Worm (Caenorhabditis elegans) whole organism, young adult: Measurements from ENCODE around the gene spch-1.

ENCODE experiments used
- B0035.1 ChIP-seq: sonication (generic microtip); optimal IDR thresholded peaks from 2 replicates; lab custom pipeline; 2016; ENCODE audit warnings: missing genetic modification characterization, mild to moderate bottlenecking, missing compliant biosample characterization, missing genotype, missing genetic modification reagents
- C17E4.6 ChIP-seq: fragments of 200-800 bp; sonication (Bioruptor generic); IDR thresholded peaks from 2 replicates; pipeline ENCODE4 v1.3.6; 2022; ENCODE audit warnings: missing genetic modification reagents, missing genetic modification characterization, missing compliant biosample characterization
- D2030.7 ChIP-seq: fragments of 200-800 bp; sonication (Bioruptor generic); IDR thresholded peaks from 2 replicates; pipeline ENCODE4 v1.3.6; 2022; ENCODE audit warnings: missing genetic modification reagents, missing genetic modification characterization, missing compliant biosample characterization
- F22D6.2 ChIP-seq: sonication (generic microtip); optimal IDR thresholded peaks from 2 replicates; lab custom pipeline; 2016; ENCODE audit warnings: mild to moderate bottlenecking, missing genetic modification characterization, missing compliant biosample characterization
- F33H1.4 ChIP-seq: fragments of 200-800 bp; sonication (Bioruptor generic); IDR thresholded peaks from 2 replicates; pipeline ENCODE4 v1.3.6; 2022; ENCODE audit warnings: missing genetic modification reagents, missing genetic modification characterization, missing compliant biosample characterization
- F37B4.10 ChIP-seq: fragments of 200-800 bp; sonication (Bioruptor generic); IDR thresholded peaks from 2 replicates; pipeline ENCODE4 v1.3.6; 2022; ENCODE audit warnings: missing genetic modification characterization, missing compliant biosample characterization
- F39B2.1 ChIP-seq: fragments of 200-800 bp; sonication (Bioruptor generic); IDR thresholded peaks from 2 replicates; pipeline ENCODE4 v1.3.6; 2022; ENCODE audit warnings: missing genetic modification reagents, missing genetic modification characterization, missing compliant biosample characterization
- F49E8.2 ChIP-seq: sonication (generic microtip); optimal IDR thresholded peaks from 3 replicates; lab custom pipeline; 2017; ENCODE audit warnings: missing genetic modification characterization, mild to moderate bottlenecking, missing compliant biosample characterization, antibody characterized with exemption, moderate library complexity; ENCODE audit not compliant: insufficient read depth
- F52B5.7 ChIP-seq: sonication (generic microtip); optimal IDR thresholded peaks from 2 replicates; lab custom pipeline; 2016; ENCODE audit warnings: mild to moderate bottlenecking, missing genetic modification characterization, missing compliant biosample characterization
- T07F8.4 ChIP-seq: sonication (generic microtip); optimal IDR thresholded peaks from 2 replicates; lab custom pipeline; 2016; ENCODE audit warnings: mild to moderate bottlenecking, missing genetic modification characterization, moderate library complexity, missing compliant biosample characterization
- Y53F4B.3 ChIP-seq: fragments of 200-800 bp; sonication (Bioruptor generic); IDR thresholded peaks from 2 replicates; pipeline ENCODE4 v1.3.6; 2022; ENCODE audit warnings: missing genetic modification reagents, missing genetic modification characterization, missing compliant biosample characterization
- ZK185.1 ChIP-seq: sonication (generic microtip); optimal IDR thresholded peaks from 2 replicates; lab custom pipeline; 2016; ENCODE audit warnings: mild to moderate bottlenecking, missing genetic modification characterization, missing compliant biosample characterization; ENCODE audit not compliant: poor library complexity, severe bottlenecking
- ama-1 ChIP-seq, 3 experiments: fragments of 150-350 bp in 1 of 3; sonication (generic microtip) in 2 of 3; optimal IDR thresholded peaks; 2 replicates each; lab custom pipeline; 2014 to 2018; ENCODE audit warnings: missing biosample characterization in 2 of 3, missing genetic modification characterization in 2 of 3, missing genetic modification reagents in 2 of 3
- atf-7 ChIP-seq: sonication (generic microtip); optimal IDR thresholded peaks from 2 replicates; lab custom pipeline; 2017; ENCODE audit warnings: mild to moderate bottlenecking, missing genetic modification characterization, missing compliant biosample characterization
- attf-3 ChIP-seq: fragments of 200-800 bp; sonication (Bioruptor generic); conservative IDR thresholded peaks from 2 replicates; pipeline ENCODE4 v1.3.6; 2022; ENCODE audit warnings: missing genetic modification reagents, missing genetic modification characterization, missing compliant biosample characterization
- attf-6 ChIP-seq: fragments of 200-800 bp; sonication (Bioruptor generic); IDR thresholded peaks from 2 replicates; pipeline ENCODE4 v1.3.6; 2022; ENCODE audit warnings: missing genetic modification reagents, missing genetic modification characterization, missing compliant biosample characterization
- cebp-2 ChIP-seq: fragments of 200-800 bp; sonication (Bioruptor generic); IDR thresholded peaks from 2 replicates; pipeline ENCODE4 v1.3.6; 2022; ENCODE audit warnings: missing genetic modification characterization, missing compliant biosample characterization
- ceh-100 ChIP-seq: fragments of 200-800 bp; sonication (Bioruptor generic); IDR thresholded peaks from 2 replicates; pipeline ENCODE4 v1.3.6; 2022; ENCODE audit warnings: missing genetic modification reagents, missing genetic modification characterization, missing compliant biosample characterization
- ceh-58 ChIP-seq: fragments of 200-800 bp; sonication (Bioruptor generic); IDR thresholded peaks from 2 replicates; pipeline ENCODE4 v1.3.6; 2022; ENCODE audit warnings: missing genetic modification characterization, missing compliant biosample characterization
- ceh-91 ChIP-seq: fragments of 200-800 bp; sonication (Bioruptor generic); IDR thresholded peaks from 2 replicates; pipeline ENCODE4 v1.3.6; 2022; ENCODE audit warnings: missing genetic modification reagents, missing genetic modification characterization, missing compliant biosample characterization
- dox-1 ChIP-seq: fragments of 200-800 bp; sonication (Bioruptor generic); IDR thresholded peaks from 2 replicates; pipeline ENCODE4 v1.3.6; 2022; ENCODE audit warnings: missing genetic modification reagents, missing genetic modification characterization, missing compliant biosample characterization
- egl-18 ChIP-seq: fragments of 200-800 bp; sonication (Bioruptor generic); IDR thresholded peaks from 2 replicates; pipeline ENCODE4 v1.3.6; 2022; ENCODE audit warnings: missing genetic modification reagents, missing genetic modification characterization, missing compliant biosample characterization
- ets-4 ChIP-seq: fragments of 200-800 bp; sonication (Bioruptor generic); optimal IDR thresholded peaks from 2 replicates; lab custom pipeline; 2018; ENCODE audit warnings: mild to moderate bottlenecking, missing genetic modification characterization, missing compliant biosample characterization
- him-1 ChIP-seq: sonication (generic microtip); optimal IDR thresholded peaks from 2 replicates; lab custom pipeline; 2016; ENCODE audit warnings: missing genotype, missing genetic modification reagents, missing genetic modification characterization, missing compliant biosample characterization
- lag-1 ChIP-seq: fragments of 200-800 bp; sonication (Bioruptor generic); IDR thresholded peaks from 2 replicates; pipeline ENCODE4 v1.3.6; 2022; ENCODE audit warnings: missing genetic modification reagents, missing genetic modification characterization, missing compliant biosample characterization
- let-607 ChIP-seq, 2 experiments: fragments of 200-800 bp in 1 of 2; sonication (Bioruptor generic) in 1 of 2; sonication (generic microtip) in 1 of 2; optimal IDR thresholded peaks; 2 replicates each; lab custom pipeline; 2016 to 2018; ENCODE audit warnings: mild to moderate bottlenecking in 2 of 2, missing compliant biosample characterization in 2 of 2, missing genetic modification characterization in 2 of 2, moderate library complexity in 2 of 2, missing genotype in 1 of 2
- lin-54 ChIP-seq: fragments of 200-800 bp; sonication (Bioruptor generic); optimal IDR thresholded peaks from 2 replicates; lab custom pipeline; 2018; ENCODE audit warnings: mild to moderate bottlenecking, missing genetic modification characterization, missing compliant biosample characterization
- lsl-1 ChIP-seq: fragments of 200-800 bp; sonication (Bioruptor generic); optimal IDR thresholded peaks from 2 replicates; lab custom pipeline; 2018; ENCODE audit warnings: mild to moderate bottlenecking, missing genetic modification characterization, moderate library complexity, missing compliant biosample characterization
- madf-6 ChIP-seq: fragments of 200-800 bp; sonication (Bioruptor generic); IDR thresholded peaks from 2 replicates; pipeline ENCODE4 v1.3.6; 2022; ENCODE audit warnings: missing genetic modification reagents, missing genetic modification characterization, missing compliant biosample characterization
- madf-8 ChIP-seq: fragments of 200-800 bp; sonication (Bioruptor generic); conservative IDR thresholded peaks from 2 replicates; pipeline ENCODE4 v1.3.6; 2022; ENCODE audit warnings: missing genetic modification reagents, missing genetic modification characterization, missing compliant biosample characterization
- nhr-80 ChIP-seq: sonication (generic microtip); optimal IDR thresholded peaks from 2 replicates; lab custom pipeline; 2016; ENCODE audit warnings: missing genetic modification characterization, missing compliant biosample characterization
- pbrm-1 ChIP-seq: fragments of 200-800 bp; sonication (Bioruptor generic); IDR thresholded peaks from 2 replicates; pipeline ENCODE4 v1.3.6; 2022; ENCODE audit warnings: missing genetic modification reagents, missing genetic modification characterization, missing compliant biosample characterization
- pha-4 ChIP-seq: fragments of 150-350 bp; sonication (generic microtip); optimal IDR thresholded peaks from 2 replicates; lab custom pipeline; 2014; ENCODE audit warnings: missing biosample characterization, missing genetic modification reagents, missing genetic modification characterization
- rcor-1 ChIP-seq: fragments of 200-800 bp; sonication (Bioruptor generic); IDR thresholded peaks from 2 replicates; pipeline ENCODE4 v1.3.6; 2022; ENCODE audit warnings: missing genetic modification reagents, missing genetic modification characterization, missing compliant biosample characterization
- rec-8 ChIP-seq, 2 experiments: sonication (generic microtip); optimal IDR thresholded peaks; 2 replicates each; lab custom pipeline; 2016; ENCODE audit warnings: mild to moderate bottlenecking in 2 of 2, missing genetic modification characterization in 2 of 2, missing genetic modification reagents in 2 of 2, missing genotype in 2 of 2, missing biosample characterization in 1 of 2, missing compliant biosample characterization in 1 of 2, moderate library complexity in 1 of 2
- snpc-1.3 ChIP-seq: sonication (generic microtip); optimal IDR thresholded peaks from 2 replicates; lab custom pipeline; 2017; ENCODE audit warnings: missing genetic modification characterization, mild to moderate bottlenecking, missing compliant biosample characterization, antibody characterized with exemption, moderate library complexity, missing genotype, missing genetic modification reagents; ENCODE audit not compliant: insufficient read depth
- snpc-3.4 ChIP-seq: sonication (generic microtip); optimal IDR thresholded peaks from 2 replicates; lab custom pipeline; 2017; ENCODE audit warnings: missing genetic modification characterization, mild to moderate bottlenecking, missing compliant biosample characterization, antibody characterized with exemption, moderate library complexity, missing genotype, missing genetic modification reagents
- snpc-4 ChIP-seq, 5 experiments: fragments of 150-350 bp in 1 of 5; sonication (generic microtip) in 4 of 5; optimal IDR thresholded peaks; 2 replicates each; lab custom pipeline; 2014 to 2018; ENCODE audit warnings: missing genetic modification characterization in 5 of 5, missing biosample characterization in 3 of 5, antibody characterized with exemption in 2 of 5, mild to moderate bottlenecking in 2 of 5, missing compliant biosample characterization in 2 of 5, missing genotype in 2 of 5, moderate library complexity in 2 of 5, missing genetic modification reagents in 1 of 5
- xnd-1 ChIP-seq: sonication (generic microtip); optimal IDR thresholded peaks from 2 replicates; lab custom pipeline; 2016; ENCODE audit warnings: missing genotype, missing genetic modification reagents, missing genetic modification characterization, missing compliant biosample characterization
- ztf-25 ChIP-seq: fragments of 200-800 bp; sonication (Bioruptor generic); IDR thresholded peaks from 2 replicates; pipeline ENCODE4 v1.3.6; 2022; ENCODE audit warnings: missing genetic modification reagents, missing genetic modification characterization, missing compliant biosample characterization
- ztf-28 ChIP-seq: fragments of 200-800 bp; sonication (Bioruptor generic); IDR thresholded peaks from 2 replicates; pipeline ENCODE4 v1.3.6; 2022; ENCODE audit warnings: missing genetic modification reagents, missing genetic modification characterization, missing compliant biosample characterization

spch-1 gene

ce11 chrIV:10111441-10111840 is at the start of gene spch-1:
Gene spch-1, minus strand, starts transcription at chrIV:10111541.
- TF ChIP-seq T07F8.4 (tag; lab: Kevin White, UChicago), result no peak
- TF ChIP-seq snpc-1.3 (tag; lab: Kevin White, UChicago), result no peak
- TF ChIP-seq cebp-2 (GFP tag; lab: Robert Waterston, UW), result no peak
- TF ChIP-seq lag-1 (GFP tag; lab: Robert Waterston, UW), result no peak

ce11 chrIV:10157489-10158088 is 46.2 kb upstream of the spch-1 start, which contains the start of gene ttr-53:
Gene ttr-53, plus strand, starts transcription at chrIV:10158038.
- no peak for TF ChIP-seq C17E4.6 (GFP tag; lab: Robert Waterston, UW)
- TF ChIP-seq nhr-80, result peak; percentile 6
- TF ChIP-seq Y53F4B.3 (GFP tag; lab: Robert Waterston, UW), result no peak
- TF ChIP-seq let-607 (tag; optimal IDR thresholded peaks at IDR 0.05; lab: Kevin White, UChicago), result peak; percentile 87 to 90
- TF ChIP-seq F52B5.7 (tag; lab: Kevin White, UChicago), result no peak

ce11 chrIV:10157034-10157433 is 45.7 kb upstream of the spch-1 start:
- TF ChIP-seq rec-8 (tag; optimal IDR thresholded peaks at IDR 0.05; lab: Kevin White, UChicago) (no peak), F39B2.1 (no peak), lsl-1 (GFP tag; lab: Kevin White, UChicago) (peak; percentile 95), madf-6 (GFP tag; lab: Robert Waterston, UW) (peak; percentile 90), rcor-1 (GFP tag; lab: Robert Waterston, UW) (no peak), attf-3 (GFP tag; lab: Robert Waterston, UW) (no peak), ceh-91 (GFP tag; lab: Robert Waterston, UW) (0 out of 2 replicates have a peak, but pooled peaks have one; percentile 33), madf-8 (GFP tag; lab: Robert Waterston, UW) (peak; percentile 78), snpc-3.4 (tag; lab: Kevin White, UChicago) (no peak), egl-18 (GFP tag; lab: Robert Waterston, UW) (no peak), B0035.1 (tag; lab: Kevin White, UChicago) (no peak), F33H1.4 (peak; percentile 90), dox-1 (GFP tag; lab: Robert Waterston, UW) (0 out of 2 replicates have a peak, but pooled peaks have one; percentile 30), ZK185.1 (tag; lab: Kevin White, UChicago) (no peak), pha-4 (tag; lab: Kevin White, UChicago) (no peak), ztf-25 (no peak), D2030.7 (peak; percentile 51), ceh-100 (no peak), snpc-1.3 (tag; lab: Kevin White, UChicago) (peak; percentile 6), ets-4 (GFP tag; lab: Kevin White, UChicago) (no peak), nhr-80 (no peak), lin-54 (GFP tag; lab: Kevin White, UChicago) (peak; percentile 10), F37B4.10 (GFP tag; lab: Robert Waterston, UW) (no peak), F49E8.2 (peak; percentile 31), ceh-58 (no peak), atf-7 (tag; lab: Kevin White, UChicago) (no peak), F22D6.2 (tag; lab: Kevin White, UChicago) (no peak), attf-6 (GFP tag; lab: Robert Waterston, UW) (no peak), ztf-28 (no peak), him-1 (tag; lab: Kevin White, UChicago) (peak; percentile 22), ama-1 (optimal IDR thresholded peaks at IDR 0.05; lab: Kevin White, UChicago) (no peak), ama-1 (GFP tag; optimal IDR thresholded peaks at IDR 0.05; lab: Kevin White, UChicago) (no peak), snpc-4 (GFP tag; optimal IDR thresholded peaks at IDR 0.05; lab: Kevin White, UChicago) (no peak), snpc-4 (tag; optimal IDR thresholded peaks at IDR 0.05; lab: Kevin White, UChicago) (peak in 1 of 4 experiments; percentile 24), pbrm-1 (GFP tag; lab: Robert Waterston, UW) (peak; percentile 42; the same call in 1 of the 2 replicates), xnd-1 (peak; percentile 80)
